Fruit fly (Drosophila melanogaster) whole organism, adult: ENCODE data around the gene RhoGEF4.

ENCODE experiments used
- CG11617 ChIP-seq: fragments of 200-800 bp; sonication (Bioruptor generic); optimal IDR thresholded peaks from 2 replicates; lab custom pipeline; 2017; ENCODE audit warnings: mild to moderate bottlenecking, missing biosample characterization, missing genetic modification reagents, missing genetic modification characterization
- CG12768 ChIP-seq: fragments of 200-800 bp; sonication (Bioruptor generic); optimal IDR thresholded peaks from 2 replicates; lab custom pipeline; 2017; ENCODE audit warnings: missing biosample characterization, missing genetic modification characterization, mild to moderate bottlenecking, moderate library complexity, missing genetic modification reagents
- CG14711 ChIP-seq: fragments of 200-800 bp; sonication (Bioruptor generic); optimal IDR thresholded peaks from 2 replicates; lab custom pipeline; 2018; ENCODE audit warnings: missing biosample characterization, mild to moderate bottlenecking, missing genetic modification characterization, moderate library complexity
- CG1620 ChIP-seq: fragments of 200-800 bp; sonication (Bioruptor generic); optimal IDR thresholded peaks from 2 replicates; lab custom pipeline; 2016; ENCODE audit warnings: missing biosample characterization, missing genetic modification characterization
- CG33017 ChIP-seq: fragments of 200-800 bp; sonication (Bioruptor generic); optimal IDR thresholded peaks from 2 replicates; lab custom pipeline; 2018; ENCODE audit warnings: missing biosample characterization, mild to moderate bottlenecking, missing genetic modification characterization, moderate library complexity
- CG5204 ChIP-seq: fragments of 200-800 bp; sonication (Bioruptor generic); optimal IDR thresholded peaks from 2 replicates; lab custom pipeline; 2016; ENCODE audit warnings: missing biosample characterization, missing genetic modification characterization
- CG7045 ChIP-seq: fragments of 200-800 bp; sonication (Bioruptor generic); optimal IDR thresholded peaks from 2 replicates; lab custom pipeline; 2017; ENCODE audit warnings: missing biosample characterization, mild to moderate bottlenecking, missing genetic modification characterization
- CG7101 ChIP-seq: fragments of 200-800 bp; sonication (Bioruptor generic); optimal IDR thresholded peaks from 2 replicates; lab custom pipeline; 2018; ENCODE audit warnings: missing biosample characterization, mild to moderate bottlenecking, missing genetic modification characterization, moderate library complexity
- Clk ChIP-seq: fragments of 200-800 bp; sonication (Bioruptor generic); optimal IDR thresholded peaks from 2 replicates; lab custom pipeline; 2017; ENCODE audit warnings: missing biosample characterization, missing genetic modification characterization
- Crg-1 ChIP-seq: fragments of 200-800 bp; sonication (Bioruptor generic); optimal IDR thresholded peaks from 2 replicates; lab custom pipeline; 2016; ENCODE audit warnings: missing biosample characterization, missing genetic modification characterization
- Hr96 ChIP-seq: fragments of 200-800 bp; sonication (Bioruptor generic); optimal IDR thresholded peaks from 2 replicates; lab custom pipeline; 2016; ENCODE audit warnings: missing biosample characterization, missing genetic modification characterization
- Mnt ChIP-seq: fragments of 200-800 bp; sonication (Bioruptor generic); optimal IDR thresholded peaks from 2 replicates; lab custom pipeline; 2016; ENCODE audit warnings: missing biosample characterization, mild to moderate bottlenecking, missing genetic modification characterization
- bab1 ChIP-seq: fragments of 200-800 bp; sonication (Bioruptor generic); optimal IDR thresholded peaks from 3 replicates; lab custom pipeline; 2019; ENCODE audit warnings: missing biosample characterization, mild to moderate bottlenecking, missing genetic modification characterization, moderate library complexity
- cic ChIP-seq: fragments of 200-800 bp; sonication (Bioruptor generic); optimal IDR thresholded peaks from 2 replicates; lab custom pipeline; 2017; ENCODE audit warnings: missing biosample characterization, mild to moderate bottlenecking, missing genetic modification characterization, moderate library complexity
- cnc ChIP-seq, 2 experiments: fragments of >200 bp; optimal IDR thresholded peaks; 2 replicates each; lab custom pipeline; 2017
- kay ChIP-seq: fragments of 200-800 bp; sonication (Bioruptor generic); peaks from one replicate; lab custom pipeline; 2016; ENCODE audit warnings: missing biosample characterization, missing genetic modification characterization, borderline replicate concordance
- ovo ChIP-seq: fragments of 200-800 bp; sonication (Bioruptor generic); optimal IDR thresholded peaks from 2 replicates; lab custom pipeline; 2016; ENCODE audit warnings: missing biosample characterization, missing genetic modification characterization
- pad ChIP-seq: fragments of 200-800 bp; sonication (Bioruptor generic); optimal IDR thresholded peaks from 3 replicates; lab custom pipeline; 2017; ENCODE audit warnings: missing biosample characterization, missing genetic modification characterization, mild to moderate bottlenecking, moderate library complexity, missing genetic modification reagents
- tj ChIP-seq: fragments of 200-800 bp; sonication (Bioruptor generic); optimal IDR thresholded peaks from 3 replicates; lab custom pipeline; 2017; ENCODE audit warnings: missing biosample characterization, mild to moderate bottlenecking, missing genetic modification characterization, moderate library complexity
- toe ChIP-seq: fragments of 200-800 bp; sonication (Bioruptor generic); optimal IDR thresholded peaks from 2 replicates; lab custom pipeline; 2016; ENCODE audit warnings: missing biosample characterization, missing genetic modification characterization

The RhoGEF4 gene

dm6 chr3L:7323348-7323747 is at the start of gene RhoGEF4, which contains the start of gene Rint1:
Gene RhoGEF4, minus strand, starts transcription at chr3L:7323411.
Gene Rint1, plus strand, starts transcription at chr3L:7323619.
- TF ChIP-seq CG5204 (GFP tag; lab: Kevin White, UChicago) (no peak), tj (peak; percentile 27), Mnt (peak; percentile 44), CG7045 (GFP tag; lab: Kevin White, UChicago) (no peak), Hr96 (GFP tag; lab: Kevin White, UChicago) (no peak), Clk (GFP tag; lab: Kevin White, UChicago) (no peak), kay (GFP tag; lab: Kevin White, UChicago) (no peak), bab1 (peak; percentile 17), CG12768 (GFP tag; lab: Kevin White, UChicago) (peak; percentile 4), cnc (optimal IDR thresholded peaks at IDR 0.05; lab: Kevin White, UChicago) (no peak), CG33017 (tag; lab: Kevin White, UChicago) (no peak), Crg-1 (GFP tag; lab: Kevin White, UChicago) (peak; percentile 38), pad (GFP tag; lab: Kevin White, UChicago) (peak; percentile 14), ovo (peak; percentile 15), CG7101 (tag; lab: Kevin White, UChicago) (peak; percentile 75), CG1620 (GFP tag; lab: Kevin White, UChicago) (peak; percentile 44), cic (peak; percentile 13), CG14711 (tag; lab: Kevin White, UChicago) (peak; percentile 66), CG11617 (GFP tag; lab: Kevin White, UChicago) (peak; percentile 36), toe (peak; percentile 13)

DNA sequence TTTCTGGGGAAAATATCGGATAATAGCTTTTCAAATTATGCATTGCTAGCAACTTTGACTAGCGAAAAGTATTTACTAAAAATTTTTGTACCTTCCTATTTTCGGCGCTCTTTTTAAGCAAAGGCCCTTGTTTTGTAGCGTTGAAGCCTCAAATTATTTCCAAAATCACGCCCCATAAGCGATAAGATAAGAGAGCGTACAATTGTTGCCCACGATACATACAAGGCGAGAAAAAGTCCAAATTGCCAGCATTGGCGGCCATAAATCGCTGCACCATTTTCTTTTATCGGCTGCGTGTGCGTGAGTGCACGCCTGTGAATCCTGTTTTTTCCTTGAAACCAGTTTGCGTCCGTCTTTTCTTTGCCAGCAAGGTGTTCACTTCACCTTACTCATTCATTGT is 48.1 kb upstream of the RhoGEF4 start:
- no peak for TF ChIP-seq CG7045 (GFP tag; lab: Kevin White, UChicago)
- TF ChIP-seq bab1, result no peak
- peak; percentile 46 for TF ChIP-seq kay (GFP tag; lab: Kevin White, UChicago)

DNA sequence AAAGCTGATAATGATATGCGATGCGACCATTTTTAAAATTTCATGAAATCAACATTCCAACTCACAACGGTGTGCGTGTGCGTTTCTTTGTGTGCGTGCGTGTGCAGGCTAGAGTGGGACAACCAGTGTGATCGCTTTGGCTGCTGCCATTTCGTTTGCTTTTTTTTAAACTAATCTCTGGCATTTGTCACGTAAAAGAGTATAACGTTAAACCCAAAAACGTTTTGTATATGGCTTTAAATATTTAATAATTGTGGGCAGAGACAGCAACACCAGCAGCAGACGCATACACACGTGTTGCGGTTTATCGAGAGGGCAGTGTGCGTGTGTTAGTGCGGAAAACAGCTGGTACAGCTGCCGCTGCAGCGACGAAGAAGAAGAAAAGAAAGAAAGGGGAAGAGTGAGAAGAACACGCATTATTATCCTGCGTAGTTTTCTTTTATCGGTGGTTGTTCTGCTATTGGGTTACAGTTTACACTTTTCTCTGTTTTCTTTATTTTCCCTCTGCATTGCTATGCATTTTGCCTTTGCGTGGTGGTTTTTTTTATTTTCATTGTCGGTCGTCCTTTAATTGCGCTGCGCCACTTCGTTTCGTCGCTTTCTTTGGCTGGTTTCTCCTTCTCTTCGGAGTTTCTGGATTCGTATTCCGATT is 47.1 kb upstream of the RhoGEF4 start:
- TF ChIP-seq cic, result peak; percentile 9
- TF ChIP-seq pad (GFP tag; lab: Kevin White, UChicago), result peak; percentile 68
- TF ChIP-seq tj, result peak; percentile 35
- peak; percentile 14 for TF ChIP-seq CG7101 (tag; lab: Kevin White, UChicago)
- TF ChIP-seq Clk (GFP tag; lab: Kevin White, UChicago), result no peak
- TF ChIP-seq CG11617 (GFP tag; lab: Kevin White, UChicago), result peak; percentile 52
- TF ChIP-seq Mnt, result peak; percentile 91
- TF ChIP-seq bab1, result no peak

DNA sequence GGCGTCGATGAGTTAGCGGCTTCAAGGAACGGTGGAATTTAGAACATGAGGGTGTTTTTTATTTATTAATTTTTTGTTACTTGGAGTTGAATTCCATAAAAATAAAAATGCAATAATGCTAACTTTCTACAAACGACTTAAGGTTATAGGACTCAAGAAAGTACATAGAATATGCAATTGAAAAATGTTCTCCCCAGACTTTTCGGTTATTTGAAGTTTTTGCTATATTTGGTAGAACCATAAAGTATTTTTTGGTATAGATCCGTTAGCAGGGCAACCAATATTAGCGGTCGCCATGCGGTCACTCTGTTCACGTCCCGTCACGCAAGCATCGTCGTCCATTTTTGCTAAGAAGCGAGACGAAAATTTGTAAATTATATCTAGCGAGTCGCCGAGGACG is 46.3 kb upstream of the RhoGEF4 start, which contains the start of gene akirin:
Gene akirin, plus strand, starts transcription at position 301 of the 400 bp plus-strand sequence.
- no peak for TF ChIP-seq kay (GFP tag; lab: Kevin White, UChicago)
- no peak for TF ChIP-seq Hr96 (GFP tag; lab: Kevin White, UChicago)
- no peak for TF ChIP-seq CG14711 (tag; lab: Kevin White, UChicago)
- no peak for TF ChIP-seq CG11617 (GFP tag; lab: Kevin White, UChicago)
- no peak for TF ChIP-seq toe
- no peak for TF ChIP-seq CG5204 (GFP tag; lab: Kevin White, UChicago)
- no peak for TF ChIP-seq tj

DNA sequence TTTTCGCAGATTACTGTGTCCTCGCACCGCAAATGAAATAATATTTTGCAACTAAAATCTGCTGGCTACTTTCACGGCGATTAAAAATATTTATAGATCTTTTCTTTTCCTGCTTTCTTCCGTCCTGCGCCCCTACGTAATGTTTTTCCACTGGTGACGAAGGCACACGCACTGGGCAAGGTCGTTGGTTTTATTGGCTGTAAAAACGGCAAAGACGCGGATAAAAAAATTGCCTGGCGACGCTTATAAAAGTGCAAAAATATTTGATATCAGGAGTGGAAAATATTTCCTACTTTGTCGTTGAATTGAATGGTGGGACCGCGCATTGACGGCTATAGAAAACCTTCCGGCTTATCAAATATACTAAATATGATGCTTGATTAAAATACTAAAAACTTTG is 45.7 kb upstream of the RhoGEF4 start, which contains the start of gene Sh3beta:
Gene Sh3beta, minus strand, starts transcription at position 327 of the 400 bp plus-strand sequence.
- no peak for TF ChIP-seq Hr96 (GFP tag; lab: Kevin White, UChicago)
- TF ChIP-seq kay (GFP tag; lab: Kevin White, UChicago), result peak; percentile 41

- TF ChIP-seq CG12768 (GFP tag; lab: Kevin White, UChicago) (no peak), Clk (GFP tag; lab: Kevin White, UChicago) (no peak), cnc (optimal IDR thresholded peaks at IDR 0.05; lab: Kevin White, UChicago) (no peak), Hr96 (GFP tag; lab: Kevin White, UChicago) (no peak), CG14711 (tag; lab: Kevin White, UChicago) (no peak), ovo (peak; percentile 91), CG7101 (tag; lab: Kevin White, UChicago) (no peak), CG5204 (GFP tag; lab: Kevin White, UChicago) (no peak), toe (no peak), bab1 (no peak), cic (peak; percentile 50), Mnt (peak; percentile 44), Crg-1 (GFP tag; lab: Kevin White, UChicago) (peak; percentile 7), pad (GFP tag; lab: Kevin White, UChicago) (peak; percentile 99), kay (GFP tag; lab: Kevin White, UChicago) (peak; percentile 92), CG7045 (GFP tag; lab: Kevin White, UChicago) (no peak), CG11617 (GFP tag; lab: Kevin White, UChicago) (peak; percentile 5), tj (no peak), CG1620 (GFP tag; lab: Kevin White, UChicago) (no peak), CG33017 (tag; lab: Kevin White, UChicago) (no peak)
Measured at dm6 chr3L:7367798-7368678, 44.8 kb upstream of the RhoGEF4 start.
